Worm (Caenorhabditis elegans): ENCODE measurements around the gene F36H9.7.

- no peak for TF ChIP-seq hmg-1.1 (GFP tag; IDR thresholded peaks at IDR 0.05)
- TF ChIP-seq nhr-77 (tag; optimal IDR thresholded peaks at IDR 0.05), result no peak
Measured at ce11 chrV:1797900-1798299, 23.2 kb upstream of the F36H9.7 start, which contains the start of gene F36H9.10.
